Fruit fly (Drosophila melanogaster) whole organism, wandering third instar larva: ENCODE measurements around the gene CG42779.

Experiments used
- Abd-B ChIP-seq: fragments of >200 bp; optimal IDR thresholded peaks from 2 replicates; lab custom pipeline; 2017; ENCODE audit warnings: missing biosample characterization, missing genetic modification characterization
- CG9705 ChIP-seq: fragments of 200-800 bp; sonication (Bioruptor generic); optimal IDR thresholded peaks from 2 replicates; lab custom pipeline; 2018; ENCODE audit warnings: missing biosample characterization, mild to moderate bottlenecking, missing genetic modification characterization
- CrebA ChIP-seq: fragments of 200-800 bp; sonication (Bioruptor generic); optimal IDR thresholded peaks from 2 replicates; lab custom pipeline; 2016; ENCODE audit warnings: missing biosample characterization, mild to moderate bottlenecking, missing genetic modification characterization, borderline replicate concordance
- Hr78 ChIP-seq: fragments of >200 bp; optimal IDR thresholded peaks from 2 replicates; lab custom pipeline; 2017; ENCODE audit warnings: missing biosample characterization, missing genetic modification characterization
- Hr83 ChIP-seq: fragments of 200-300 bp; sonication (Bioruptor generic); optimal IDR thresholded peaks from 2 replicates; lab custom pipeline; 2016; ENCODE audit warnings: missing biosample characterization, mild to moderate bottlenecking, missing genetic modification characterization, moderate library complexity; ENCODE audit not compliant: poor library complexity, severe bottlenecking
- Mio ChIP-seq: sonication (Bioruptor generic); optimal IDR thresholded peaks from 2 replicates; lab custom pipeline; 2016; ENCODE audit warnings: missing biosample characterization, missing genetic modification characterization
- Myc ChIP-seq: fragments of >200 bp; optimal IDR thresholded peaks from 2 replicates; lab custom pipeline; 2017
- OdsH ChIP-seq: fragments of 200-800 bp; sonication (Bioruptor generic); optimal IDR thresholded peaks from 2 replicates; lab custom pipeline; 2016; ENCODE audit warnings: missing biosample characterization, mild to moderate bottlenecking, missing genetic modification characterization
- Vsx2 ChIP-seq: fragments of 200-300, 225-300 bp; sonication (Bioruptor generic); optimal IDR thresholded peaks from 2 replicates; lab custom pipeline; 2018; ENCODE audit warnings: missing biosample characterization, missing genetic modification characterization; ENCODE audit not compliant: partially characterized antibody
- br ChIP-seq: fragments of 200-800 bp; sonication (Bioruptor generic); optimal IDR thresholded peaks from 2 replicates; lab custom pipeline; 2016; ENCODE audit warnings: missing biosample characterization, missing genetic modification characterization
- foxo ChIP-seq, 2 experiments: fragments of 200-800 bp; sonication (Bioruptor generic); optimal IDR thresholded peaks; 2 replicates in 1 of 2; 3 replicates in 1 of 2; lab custom pipeline; 2016 to 2017; ENCODE audit warnings: missing biosample characterization in 2 of 2, missing genetic modification characterization in 2 of 2
- fru ChIP-seq: fragments of 200-800 bp; sonication (Bioruptor generic); optimal IDR thresholded peaks from 3 replicates; lab custom pipeline; 2016; ENCODE audit warnings: missing biosample characterization, mild to moderate bottlenecking, missing genetic modification characterization
- h ChIP-seq: fragments of 200-800 bp; sonication (Bioruptor generic); optimal IDR thresholded peaks from 3 replicates; lab custom pipeline; 2016; ENCODE audit warnings: missing biosample characterization, mild to moderate bottlenecking, missing genetic modification characterization
- rgr ChIP-seq: fragments of 200-800 bp; sonication (Bioruptor generic); optimal IDR thresholded peaks from 3 replicates; lab custom pipeline; 2016; ENCODE audit warnings: missing biosample characterization, mild to moderate bottlenecking, missing genetic modification characterization

- no peak for TF ChIP-seq Mio (GFP tag; lab: Kevin White, UChicago)
- no peak for TF ChIP-seq Hr78 (GFP tag; lab: Kevin White, UChicago)
- TF ChIP-seq br (GFP tag; lab: Kevin White, UChicago), result no peak
- TF ChIP-seq rgr (GFP tag; lab: Kevin White, UChicago), result no peak
- no peak for TF ChIP-seq Vsx2 (GFP tag; lab: Kevin White, UChicago)
- TF ChIP-seq Hr83 (GFP tag; lab: Kevin White, UChicago), result no peak
- TF ChIP-seq h (GFP tag; lab: Kevin White, UChicago), result no peak
- TF ChIP-seq CrebA (GFP tag; lab: Kevin White, UChicago), result no peak
- TF ChIP-seq Myc (lab: Kevin White, UChicago), result no peak
- no peak for TF ChIP-seq foxo (GFP tag; optimal IDR thresholded peaks at IDR 0.05; lab: Kevin White, UChicago)
- no peak for TF ChIP-seq fru (GFP tag; lab: Kevin White, UChicago)
- no peak for TF ChIP-seq CG9705 (GFP tag; lab: Kevin White, UChicago)
- no peak for TF ChIP-seq Abd-B (GFP tag; lab: Kevin White, UChicago)
- no peak for TF ChIP-seq OdsH (GFP tag; lab: Kevin White, UChicago)
Observed at dm6 chr3R:17085029-17085807, 36.2 kb upstream of the CG42779 start, which contains the start of gene GckIII.
